Worm (Caenorhabditis elegans) whole organism, L4 larva: ENCODE measurements around the gene F45D3.1.

ENCODE experiments used
- D1046.2 ChIP-seq: fragments of 200-800 bp; sonication (Bioruptor generic); IDR thresholded peaks from 2 replicates; pipeline ENCODE4 v1.3.6; 2022; ENCODE audit warnings: missing genetic modification characterization, missing compliant biosample characterization
- T20F7.1 ChIP-seq: fragments of 200-800 bp; sonication (Bioruptor generic); optimal IDR thresholded peaks from 2 replicates; lab custom pipeline; 2018; ENCODE audit warnings: mild to moderate bottlenecking, missing genetic modification characterization, missing compliant biosample characterization
- Y48G9A.11 ChIP-seq: fragments of 200-800 bp; sonication (Bioruptor generic); IDR thresholded peaks from 2 replicates; pipeline ENCODE4 v1.3.6; 2022; ENCODE audit warnings: missing genetic modification reagents, missing genetic modification characterization, missing compliant biosample characterization
- Y75B8A.6 ChIP-seq: fragments of 200-800 bp; sonication (Bioruptor generic); IDR thresholded peaks from 2 replicates; pipeline ENCODE4 v1.3.6; 2022; ENCODE audit warnings: missing genetic modification reagents, missing genetic modification characterization, missing compliant biosample characterization
- aha-1 ChIP-seq: fragments of 150-350 bp; peaks from one replicate; lab custom pipeline; 2014; ENCODE audit warnings: missing biosample characterization, missing genetic modification characterization
- ama-1 ChIP-seq: fragments of 150-350 bp; optimal IDR thresholded peaks from 2 replicates; lab custom pipeline; 2014; ENCODE audit warnings: inconsistent platforms, mixed read lengths
- arid-1 ChIP-seq: fragments of 200-800 bp; sonication (Bioruptor generic); conservative IDR thresholded peaks from 2 replicates; pipeline ENCODE4 v1.3.6; 2022; ENCODE audit warnings: missing genetic modification reagents, missing genetic modification characterization, missing compliant biosample characterization
- attf-4 ChIP-seq: sonication (generic microtip); optimal IDR thresholded peaks from 3 replicates; lab custom pipeline; 2017; ENCODE audit warnings: missing biosample characterization, missing genetic modification characterization
- ceh-20 ChIP-seq: fragments of 200-800 bp; sonication (Bioruptor generic); IDR thresholded peaks from 2 replicates; pipeline ENCODE4 v1.3.6; 2022; ENCODE audit warnings: missing genetic modification reagents, missing genetic modification characterization, missing compliant biosample characterization
- ceh-28 ChIP-seq: fragments of 150-350 bp; optimal IDR thresholded peaks from 2 replicates; lab custom pipeline; 2014; ENCODE audit warnings: missing biosample characterization, missing genetic modification reagents, missing genetic modification characterization
- ceh-44 ChIP-seq: fragments of 200-800 bp; sonication (Bioruptor generic); IDR thresholded peaks from 2 replicates; pipeline ENCODE4 v1.3.6; 2022; ENCODE audit warnings: missing genetic modification reagents, missing genetic modification characterization, missing compliant biosample characterization
- ceh-62 ChIP-seq: sonication (generic microtip); optimal IDR thresholded peaks from 2 replicates; lab custom pipeline; 2017; ENCODE audit warnings: missing biosample characterization, missing genetic modification characterization
- cey-2 ChIP-seq: sonication (generic microtip); optimal IDR thresholded peaks from 3 replicates; lab custom pipeline; 2017; ENCODE audit warnings: missing genetic modification characterization, mild to moderate bottlenecking, missing compliant biosample characterization, antibody characterized with exemption, borderline replicate concordance; ENCODE audit not compliant: insufficient read depth
- ctbp-1 ChIP-seq: fragments of 200-800 bp; sonication (Bioruptor generic); IDR thresholded peaks from 2 replicates; pipeline ENCODE4 v1.3.6; 2022; ENCODE audit warnings: missing genetic modification reagents, missing genetic modification characterization, missing compliant biosample characterization
- daf-12 ChIP-seq: fragments of 150-350 bp; optimal IDR thresholded peaks from 2 replicates; lab custom pipeline; 2014; ENCODE audit warnings: missing biosample characterization, missing genetic modification reagents, missing genetic modification characterization
- dmd-6 ChIP-seq: fragments of 200-800 bp; sonication (Bioruptor generic); IDR thresholded peaks from 2 replicates; pipeline ENCODE4 v1.3.6; 2022; ENCODE audit warnings: missing genetic modification reagents, missing genetic modification characterization, missing compliant biosample characterization
- dmd-8 ChIP-seq: fragments of 200-800 bp; sonication (Bioruptor generic); IDR thresholded peaks from 2 replicates; pipeline ENCODE4 v1.3.6; 2022; ENCODE audit warnings: missing genetic modification characterization, missing compliant biosample characterization
- dpl-1 ChIP-seq: fragments of 150-350 bp; optimal IDR thresholded peaks from 2 replicates; lab custom pipeline; 2014; ENCODE audit warnings: missing biosample characterization, missing genetic modification reagents, missing genetic modification characterization
- dve-1 ChIP-seq: sonication (generic microtip); optimal IDR thresholded peaks from 2 replicates; lab custom pipeline; 2017; ENCODE audit warnings: antibody characterized with exemption, mild to moderate bottlenecking, missing genetic modification characterization, missing compliant biosample characterization; ENCODE audit not compliant: insufficient read depth
- hif-1 ChIP-seq, 2 experiments: sonication (generic microtip); optimal IDR thresholded peaks; 2 replicates each; lab custom pipeline; 2016 to 2017; ENCODE audit warnings: missing compliant biosample characterization in 2 of 2, missing genetic modification characterization in 2 of 2, missing genetic modification reagents in 2 of 2, missing genotype in 2 of 2, mild to moderate bottlenecking in 1 of 2
- hlh-11 ChIP-seq: fragments of 200-800 bp; sonication (Bioruptor generic); optimal IDR thresholded peaks from 2 replicates; lab custom pipeline; 2018; ENCODE audit warnings: mild to moderate bottlenecking, missing genetic modification characterization, missing compliant biosample characterization
- hlh-30 ChIP-seq: sonication (generic microtip); optimal IDR thresholded peaks from 2 replicates; lab custom pipeline; 2017; ENCODE audit warnings: antibody characterized with exemption, mild to moderate bottlenecking, missing genetic modification characterization, missing compliant biosample characterization; ENCODE audit not compliant: insufficient read depth
- hmg-1.1 ChIP-seq: fragments of 200-800 bp; sonication (Bioruptor generic); IDR thresholded peaks from 2 replicates; pipeline ENCODE4 v1.3.6; 2022; ENCODE audit warnings: missing genetic modification reagents, missing genetic modification characterization, missing compliant biosample characterization
- lin-13 ChIP-seq: fragments of 150-350 bp; optimal IDR thresholded peaks from 2 replicates; lab custom pipeline; 2014; ENCODE audit warnings: missing biosample characterization, missing genetic modification reagents, missing genetic modification characterization
- lin-38 ChIP-seq: fragments of 200-800 bp; sonication (Bioruptor generic); IDR thresholded peaks from 2 replicates; pipeline ENCODE4 v1.3.6; 2022; ENCODE audit warnings: missing genetic modification reagents, missing genetic modification characterization, missing compliant biosample characterization
- lsy-2 ChIP-seq, 2 experiments: fragments of 150-350 bp in 1 of 2; sonication (generic microtip) in 1 of 2; optimal IDR thresholded peaks; 2 replicates each; lab custom pipeline; 2014 to 2017; ENCODE audit warnings: missing biosample characterization in 2 of 2, missing genetic modification characterization in 2 of 2
- mdl-1 ChIP-seq, 2 experiments: fragments of 150-350 bp in 1 of 2; sonication (generic microtip) in 1 of 2; optimal IDR thresholded peaks; 2 replicates each; lab custom pipeline; 2014 to 2017; ENCODE audit warnings: missing biosample characterization in 2 of 2, missing genetic modification characterization in 2 of 2
- mep-1 ChIP-seq: fragments of 150-350 bp; sonication (generic microtip); optimal IDR thresholded peaks from 3 replicates; lab custom pipeline; 2014; ENCODE audit warnings: missing biosample characterization, missing genetic modification characterization
- mxl-3 ChIP-seq: fragments of 200-800 bp; sonication (Bioruptor generic); optimal IDR thresholded peaks from 2 replicates; lab custom pipeline; 2018; ENCODE audit warnings: mild to moderate bottlenecking, missing genetic modification characterization, missing compliant biosample characterization
- nhr-10 ChIP-seq: fragments of 150-350 bp; optimal IDR thresholded peaks from 2 replicates; lab custom pipeline; 2014; ENCODE audit warnings: missing biosample characterization, missing genetic modification characterization
- nhr-11 ChIP-seq: fragments of 150-350 bp; optimal IDR thresholded peaks from 2 replicates; lab custom pipeline; 2014; ENCODE audit warnings: missing biosample characterization, missing genetic modification characterization
- nhr-237 ChIP-seq: sonication (generic microtip); optimal IDR thresholded peaks from 2 replicates; lab custom pipeline; 2017; ENCODE audit warnings: missing biosample characterization, missing genetic modification characterization
- nhr-25 ChIP-seq: sonication (generic microtip); optimal IDR thresholded peaks from 2 replicates; lab custom pipeline; 2017; ENCODE audit warnings: missing genetic modification characterization, mild to moderate bottlenecking, missing compliant biosample characterization, antibody characterized with exemption, moderate library complexity, borderline replicate concordance; ENCODE audit not compliant: insufficient read depth
- nhr-28 ChIP-seq: fragments of 150-350 bp; optimal IDR thresholded peaks from 2 replicates; lab custom pipeline; 2014; ENCODE audit warnings: missing biosample characterization, missing genetic modification characterization
- nhr-48 ChIP-seq: sonication (generic microtip); optimal IDR thresholded peaks from 2 replicates; lab custom pipeline; 2016; ENCODE audit warnings: mild to moderate bottlenecking, missing genetic modification characterization, missing compliant biosample characterization
- nhr-6 ChIP-seq: fragments of 150-350 bp; optimal IDR thresholded peaks from 2 replicates; lab custom pipeline; 2014; ENCODE audit warnings: missing biosample characterization, missing genetic modification characterization
- nhr-77 ChIP-seq: fragments of 150-350 bp; optimal IDR thresholded peaks from 2 replicates; lab custom pipeline; 2014; ENCODE audit warnings: missing biosample characterization, missing genetic modification characterization
- php-3 ChIP-seq: fragments of 200-800 bp; sonication (Bioruptor generic); IDR thresholded peaks from 2 replicates; pipeline ENCODE4 v1.3.6; 2022; ENCODE audit warnings: missing genetic modification reagents, missing genetic modification characterization, missing compliant biosample characterization
- pqm-1 ChIP-seq: sonication (generic microtip); optimal IDR thresholded peaks from 2 replicates; lab custom pipeline; 2017; ENCODE audit warnings: missing biosample characterization, missing genetic modification characterization
- rbr-2 ChIP-seq: sonication (generic microtip); optimal IDR thresholded peaks from 2 replicates; lab custom pipeline; 2016; ENCODE audit warnings: missing genotype, missing genetic modification characterization, missing compliant biosample characterization
- set-16 ChIP-seq: fragments of 200-800 bp; sonication (Bioruptor generic); IDR thresholded peaks from 2 replicates; pipeline ENCODE4 v1.3.6; 2022; ENCODE audit warnings: missing genetic modification reagents, missing genetic modification characterization, missing compliant biosample characterization
- snpc-1.2 ChIP-seq: fragments of 200-800 bp; sonication (Bioruptor generic); IDR thresholded peaks from 2 replicates; pipeline ENCODE4 v1.3.6; 2022; ENCODE audit warnings: missing genetic modification reagents, missing genetic modification characterization, missing compliant biosample characterization
- spr-3 ChIP-seq: fragments of 200-800 bp; sonication (Bioruptor generic); optimal IDR thresholded peaks from 2 replicates; lab custom pipeline; 2018; ENCODE audit warnings: mild to moderate bottlenecking, missing genetic modification characterization, missing compliant biosample characterization
- tag-97 ChIP-seq: fragments of 200-800 bp; sonication (Bioruptor generic); IDR thresholded peaks from 2 replicates; pipeline ENCODE4 v1.3.6; 2022; ENCODE audit warnings: missing genetic modification characterization, missing compliant biosample characterization
- tra-1 ChIP-seq: fragments of 200-800 bp; sonication (Bioruptor generic); IDR thresholded peaks from 2 replicates; pipeline ENCODE4 v1.3.6; 2022; ENCODE audit warnings: missing genetic modification reagents, missing genetic modification characterization, missing compliant biosample characterization
- unc-130 ChIP-seq: sonication (generic microtip); optimal IDR thresholded peaks from 2 replicates; lab custom pipeline; 2016; ENCODE audit warnings: missing genetic modification reagents, missing genetic modification characterization, missing compliant biosample characterization
- unc-62 ChIP-seq, 3 experiments: fragments of 150-350 bp in 1 of 3; sonication (generic microtip); optimal IDR thresholded peaks in 2 of 3; peaks in 1 of 3; 1 replicate in 1 of 3; 2 replicates in 2 of 3; lab custom pipeline; 2014 to 2017; ENCODE audit warnings: missing biosample characterization in 3 of 3, missing genetic modification characterization in 3 of 3, missing genetic modification reagents in 3 of 3, missing genotype in 1 of 3
- zag-1 ChIP-seq: fragments of 150-350 bp; optimal IDR thresholded peaks from 2 replicates; lab custom pipeline; 2014; ENCODE audit warnings: missing biosample characterization, missing genetic modification characterization
- zfp-3 ChIP-seq: fragments of 200-800 bp; sonication (Bioruptor generic); conservative IDR thresholded peaks from 2 replicates; pipeline ENCODE4 v1.3.6; 2022; ENCODE audit warnings: missing genetic modification reagents, missing genetic modification characterization, missing compliant biosample characterization
- zip-11 ChIP-seq: fragments of 200-800 bp; sonication (Bioruptor generic); IDR thresholded peaks from 2 replicates; pipeline ENCODE4 v1.3.6; 2022; ENCODE audit warnings: missing genetic modification characterization, missing compliant biosample characterization
- ztf-7 ChIP-seq: fragments of 150-350 bp; optimal IDR thresholded peaks from 2 replicates; lab custom pipeline; 2014; ENCODE audit warnings: missing biosample characterization, missing genetic modification characterization

The F45D3.1 gene

ce11 chrV:12528919-12529318 lies 2.1 kb downstream of the F45D3.1 start (continued):
- no peak for TF ChIP-seq snpc-1.2
- peak; percentile 70 for TF ChIP-seq hlh-11 (tag; lab: Kevin White, UChicago)
- TF ChIP-seq nhr-6: peak; percentile 33
- TF ChIP-seq arid-1 (GFP tag; lab: Robert Waterston, UW): no peak
- no peak for TF ChIP-seq nhr-10
- peak; percentile 60 for TF ChIP-seq dmd-6 (GFP tag; lab: Robert Waterston, UW)
- peak; percentile 74 for TF ChIP-seq nhr-77 (tag; lab: Kevin White, UChicago)
- TF ChIP-seq tra-1 (GFP tag; lab: Robert Waterston, UW): no peak
- TF ChIP-seq mxl-3 (GFP tag; lab: Kevin White, UChicago): peak; percentile 54
- TF ChIP-seq mdl-1 (tag; optimal IDR thresholded peaks at IDR 0.05; lab: Kevin White, UChicago): peak; percentile 19 to 79
- TF ChIP-seq ztf-7 (tag; lab: Kevin White, UChicago): no peak
- TF ChIP-seq mep-1 (tag; lab: Kevin White, UChicago): peak; percentile 64
- TF ChIP-seq dve-1: peak; percentile 75
- no peak for TF ChIP-seq unc-130 (GFP tag; lab: Kevin White, UChicago)
- TF ChIP-seq ceh-44: no peak
- peak; percentile 71 for TF ChIP-seq nhr-25 (tag; lab: Kevin White, UChicago)
- TF ChIP-seq tag-97 (GFP tag; lab: Robert Waterston, UW): no peak
- no peak for TF ChIP-seq Y48G9A.11 (GFP tag; lab: Robert Waterston, UW)
- peak; percentile 19 for TF ChIP-seq rbr-2
- TF ChIP-seq lin-38: no peak
- no peak for TF ChIP-seq T20F7.1 (GFP tag; lab: Kevin White, UChicago)
- no peak for TF ChIP-seq Y75B8A.6
- TF ChIP-seq nhr-237 (tag; lab: Kevin White, UChicago): no peak
- peak; percentile 81 for TF ChIP-seq nhr-28 (tag; lab: Kevin White, UChicago)
- peak; percentile 44; the same call in 1 of the 2 replicates for TF ChIP-seq hmg-1.1 (GFP tag; lab: Robert Waterston, UW)
- no peak for TF ChIP-seq cey-2
- TF ChIP-seq nhr-11 (tag; lab: Kevin White, UChicago): peak; percentile 65
- no peak for TF ChIP-seq D1046.2 (GFP tag; lab: Robert Waterston, UW)
- TF ChIP-seq ceh-62 (tag; lab: Kevin White, UChicago): no peak
- no peak for TF ChIP-seq zag-1
- peak; percentile 48 for TF ChIP-seq pqm-1 (tag; lab: Kevin White, UChicago)
- TF ChIP-seq ceh-28 (tag; lab: Kevin White, UChicago): no peak
- TF ChIP-seq lin-13 (GFP tag; lab: Kevin White, UChicago): no peak
- no peak for TF ChIP-seq zfp-3
- TF ChIP-seq nhr-48 (tag; lab: Kevin White, UChicago): peak; percentile 74
- peak; percentile 86 for TF ChIP-seq aha-1

DNA sequence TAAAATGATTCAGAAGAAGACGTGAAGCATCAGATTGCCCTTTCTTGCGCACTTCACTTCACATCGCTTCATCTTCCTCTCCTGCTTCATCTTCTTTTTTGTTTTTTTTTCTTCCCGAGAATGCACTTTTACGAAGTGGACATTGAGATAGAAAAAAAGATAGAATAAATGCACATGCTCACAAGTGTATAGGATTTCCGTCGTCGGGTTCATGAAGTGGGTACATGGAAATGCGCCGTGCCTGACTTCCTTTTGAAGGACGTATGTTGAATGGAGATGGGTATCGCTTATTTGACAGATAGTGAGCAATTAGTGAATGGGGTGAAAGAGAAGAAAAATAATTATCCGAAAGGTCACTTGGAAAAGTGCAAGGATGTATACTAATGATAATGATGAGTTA lies 3.3 kb downstream of the F45D3.1 start:
- TF ChIP-seq lsy-2 (tag; optimal IDR thresholded peaks at IDR 0.05; lab: Kevin White, UChicago) (peak; percentile 19 to 31), unc-62 (GFP tag; optimal IDR thresholded peaks at IDR 0.05 in 1 of 2; lab: Kevin White, UChicago) (peak in 1 of 2 experiments; percentile 94), unc-62 (tag; optimal IDR thresholded peaks at IDR 0.05; lab: Kevin White, UChicago) (no peak), spr-3 (GFP tag; lab: Kevin White, UChicago) (no peak), php-3 (GFP tag; lab: Robert Waterston, UW) (no peak), aha-1 (peak; percentile 20), daf-12 (no peak), zip-11 (no peak), mep-1 (tag; lab: Kevin White, UChicago) (peak; percentile 40), set-16 (GFP tag; lab: Robert Waterston, UW) (no peak), rbr-2 (peak; percentile 6), mdl-1 (tag; optimal IDR thresholded peaks at IDR 0.05; lab: Kevin White, UChicago) (peak in 1 of 2 experiments; percentile 27), hif-1 (tag; optimal IDR thresholded peaks at IDR 0.05; lab: Kevin White, UChicago) (no peak), ceh-28 (tag; lab: Kevin White, UChicago) (no peak), T20F7.1 (GFP tag; lab: Kevin White, UChicago) (no peak), ctbp-1 (GFP tag; lab: Robert Waterston, UW) (peak; percentile 67), dmd-8 (GFP tag; lab: Robert Waterston, UW) (no peak), attf-4 (no peak), tag-97 (GFP tag; lab: Robert Waterston, UW) (no peak), nhr-48 (tag; lab: Kevin White, UChicago) (peak; percentile 9), ama-1 (no peak), ceh-20 (0 out of 2 replicates have a peak, but pooled peaks have one; percentile 24), hlh-30 (tag; lab: Kevin White, UChicago) (peak; percentile 33), dpl-1 (GFP tag; lab: Kevin White, UChicago) (no peak)
